Worm (Caenorhabditis elegans) whole organism, mixed stage, embryonic: Measurements from ENCODE around the gene Y46D2A.3.
A peak's percentile ranks its signal among the peaks of the same experiment; 100 is the strongest.

Source experiments
- M03D4.4 ChIP-seq: sonication (generic microtip); optimal IDR thresholded peaks from 2 replicates; lab custom pipeline; 2017; ENCODE audit warnings: mild to moderate bottlenecking, missing genetic modification characterization, missing compliant biosample characterization
- blmp-1 ChIP-seq: fragments of 150-350 bp; optimal IDR thresholded peaks from 2 replicates; lab custom pipeline; 2014; ENCODE audit warnings: missing biosample characterization, missing genetic modification characterization
- ceh-39 ChIP-seq: fragments of 150-350 bp; optimal IDR thresholded peaks from 2 replicates; lab custom pipeline; 2014; ENCODE audit warnings: missing biosample characterization, missing genetic modification characterization
- ceh-43 ChIP-seq: fragments of 200-800 bp; sonication (Bioruptor generic); optimal IDR thresholded peaks from 2 replicates; lab custom pipeline; 2018; ENCODE audit warnings: mild to moderate bottlenecking, missing genetic modification characterization, moderate library complexity, missing compliant biosample characterization
- ceh-83 ChIP-seq: fragments of 200-800 bp; sonication (Bioruptor generic); optimal IDR thresholded peaks from 2 replicates; lab custom pipeline; 2018; ENCODE audit warnings: mild to moderate bottlenecking, missing genetic modification characterization, missing compliant biosample characterization
- ces-1 ChIP-seq: fragments of 150-350 bp; optimal IDR thresholded peaks from 2 replicates; lab custom pipeline; 2014; ENCODE audit warnings: missing biosample characterization, missing genetic modification reagents, missing genetic modification characterization
- cnd-1 ChIP-seq: fragments of 200-800 bp; sonication (Bioruptor generic); optimal IDR thresholded peaks from 2 replicates; lab custom pipeline; 2018; ENCODE audit warnings: mild to moderate bottlenecking, missing genetic modification characterization, missing compliant biosample characterization
- drap-1 ChIP-seq: fragments of 200-800 bp; sonication (Bioruptor generic); optimal IDR thresholded peaks from 3 replicates; lab custom pipeline; 2018; ENCODE audit warnings: mild to moderate bottlenecking, missing genetic modification characterization, missing compliant biosample characterization
- elt-1 ChIP-seq: sonication (generic microtip); optimal IDR thresholded peaks from 2 replicates; lab custom pipeline; 2017; ENCODE audit warnings: missing genetic modification characterization, mild to moderate bottlenecking, missing compliant biosample characterization, antibody characterized with exemption, moderate library complexity, borderline replicate concordance; ENCODE audit not compliant: insufficient read depth
- flh-1 ChIP-seq: fragments of 200-800 bp; sonication (Bioruptor generic); optimal IDR thresholded peaks from 2 replicates; lab custom pipeline; 2018; ENCODE audit warnings: mild to moderate bottlenecking, missing genetic modification characterization, moderate library complexity, missing compliant biosample characterization
- ham-2 ChIP-seq: fragments of 200-800 bp; sonication (Bioruptor generic); optimal IDR thresholded peaks from 2 replicates; lab custom pipeline; 2018; ENCODE audit warnings: mild to moderate bottlenecking, missing genetic modification characterization, missing compliant biosample characterization
- hlh-1 ChIP-seq: fragments of 150-350 bp; optimal IDR thresholded peaks from 2 replicates; lab custom pipeline; 2014; ENCODE audit warnings: missing biosample characterization, missing genetic modification reagents, missing genetic modification characterization
- lin-13 ChIP-seq: fragments of 150-350 bp; optimal IDR thresholded peaks from 2 replicates; lab custom pipeline; 2014; ENCODE audit warnings: missing biosample characterization, missing genetic modification characterization
- lin-32 ChIP-seq: fragments of 200-800 bp; sonication (Bioruptor generic); optimal IDR thresholded peaks from 2 replicates; lab custom pipeline; 2018; ENCODE audit warnings: mild to moderate bottlenecking, missing genetic modification characterization, missing compliant biosample characterization
- lsy-2 ChIP-seq: fragments of 150-350 bp; optimal IDR thresholded peaks from 2 replicates; lab custom pipeline; 2014; ENCODE audit warnings: missing biosample characterization, missing genetic modification characterization
- mab-5 ChIP-seq: fragments of 150-350 bp; optimal IDR thresholded peaks from 2 replicates; lab custom pipeline; 2014; ENCODE audit warnings: missing biosample characterization, missing genetic modification characterization
- mep-1 ChIP-seq: fragments of 150-350 bp; optimal IDR thresholded peaks from 2 replicates; lab custom pipeline; 2017; ENCODE audit warnings: missing biosample characterization, missing genetic modification reagents, missing genetic modification characterization, inconsistent platforms
- mls-2 ChIP-seq: sonication (generic microtip); optimal IDR thresholded peaks from 2 replicates; lab custom pipeline; 2016; ENCODE audit warnings: mild to moderate bottlenecking, missing genetic modification characterization, moderate library complexity, missing compliant biosample characterization
- nhr-12 ChIP-seq: fragments of 150-350 bp; optimal IDR thresholded peaks from 2 replicates; lab custom pipeline; 2014; ENCODE audit warnings: missing biosample characterization, missing genetic modification characterization
- nhr-2 ChIP-seq: fragments of 150-350 bp; optimal IDR thresholded peaks from 2 replicates; lab custom pipeline; 2014; ENCODE audit warnings: missing biosample characterization, missing genetic modification characterization
- nhr-237 ChIP-seq: fragments of 150-350 bp; optimal IDR thresholded peaks from 2 replicates; lab custom pipeline; 2014; ENCODE audit warnings: missing biosample characterization, missing genetic modification characterization
- nhr-28 ChIP-seq: fragments of 150-350 bp; optimal IDR thresholded peaks from 2 replicates; lab custom pipeline; 2014; ENCODE audit warnings: missing biosample characterization, missing genetic modification characterization
- nhr-76 ChIP-seq: sonication (generic microtip); optimal IDR thresholded peaks from 2 replicates; lab custom pipeline; 2017; ENCODE audit warnings: missing biosample characterization, missing genetic modification characterization
- pha-4 ChIP-seq: fragments of 150-350 bp; optimal IDR thresholded peaks from 2 replicates; lab custom pipeline; 2018; ENCODE audit warnings: missing biosample characterization, missing genetic modification reagents, missing genetic modification characterization
- sem-2 ChIP-seq: fragments of 200-800 bp; sonication (Bioruptor generic); optimal IDR thresholded peaks from 2 replicates; lab custom pipeline; 2018; ENCODE audit warnings: mild to moderate bottlenecking, missing genetic modification characterization, missing compliant biosample characterization
- sptf-1 ChIP-seq: sonication (generic microtip); optimal IDR thresholded peaks from 2 replicates; lab custom pipeline; 2017; ENCODE audit warnings: mild to moderate bottlenecking, missing genetic modification characterization, moderate library complexity, missing compliant biosample characterization
- tbx-8 ChIP-seq: fragments of 200-800 bp; sonication (Bioruptor generic); optimal IDR thresholded peaks from 2 replicates; lab custom pipeline; 2018; ENCODE audit warnings: mild to moderate bottlenecking, missing genetic modification characterization, moderate library complexity, missing compliant biosample characterization
- unc-120 ChIP-seq: sonication (generic microtip); optimal IDR thresholded peaks from 2 replicates; lab custom pipeline; 2017; ENCODE audit warnings: missing genetic modification characterization, missing compliant biosample characterization; ENCODE audit not compliant: poor library complexity, severe bottlenecking
- unc-39 ChIP-seq: fragments of 150-350 bp; optimal IDR thresholded peaks from 2 replicates; lab custom pipeline; 2014; ENCODE audit warnings: missing biosample characterization, missing genetic modification characterization
- unc-62 ChIP-seq: fragments of 150-350 bp; optimal IDR thresholded peaks from 2 replicates; lab custom pipeline; 2014; ENCODE audit warnings: missing biosample characterization, missing genetic modification reagents, missing genetic modification characterization
- zip-8 ChIP-seq: fragments of 150-350 bp; optimal IDR thresholded peaks from 2 replicates; lab custom pipeline; 2014; ENCODE audit warnings: missing biosample characterization, missing genetic modification characterization
- ztf-11 ChIP-seq: fragments of 150-350 bp; optimal IDR thresholded peaks from 2 replicates; lab custom pipeline; 2014; ENCODE audit warnings: missing biosample characterization, missing genetic modification characterization

Gene Y46D2A.3

ce11 chrII:3322257-3322656, 4.7 kb downstream of the Y46D2A.3 start, which contains the start of gene Y46D2A.1:
Y46D2A.1 (plus strand) TSS chrII:3322557.
- TF ChIP-seq mab-5 (tag; lab: Kevin White, UChicago), result no peak
- no peak for TF ChIP-seq mep-1 (tag; lab: Kevin White, UChicago)

ce11 chrII:3318839-3319238, 8.2 kb downstream of the Y46D2A.3 start:
- TF ChIP-seq pha-4 (tag; lab: Kevin White, UChicago) (no peak), elt-1 (no peak), ham-2 (GFP tag; lab: Kevin White, UChicago) (no peak), ztf-11 (no peak), nhr-76 (tag; lab: Kevin White, UChicago) (no peak), cnd-1 (tag; lab: Kevin White, UChicago) (no peak), tbx-8 (no peak), ceh-43 (GFP tag; lab: Kevin White, UChicago) (no peak), lsy-2 (tag; lab: Kevin White, UChicago) (no peak), ces-1 (GFP tag; lab: Kevin White, UChicago) (no peak)

- TF ChIP-seq unc-39 (tag; lab: Kevin White, UChicago) (no peak), blmp-1 (tag; lab: Kevin White, UChicago) (no peak), lsy-2 (tag; lab: Kevin White, UChicago) (no peak), sptf-1 (tag; lab: Kevin White, UChicago) (no peak), ham-2 (GFP tag; lab: Kevin White, UChicago) (no peak), mls-2 (tag; lab: Kevin White, UChicago) (no peak), flh-1 (no peak)
- TF ChIP-seq, all 35 proteins: peak for 0
Measured at ce11 chrII:3313442-3313841, 13.6 kb downstream of the Y46D2A.3 start, which contains the start of gene F39E9.6. F39E9.6 (minus strand) TSS chrII:3313542.

- TF ChIP-seq unc-120 (tag; lab: Kevin White, UChicago) (peak; percentile 4), ham-2 (GFP tag; lab: Kevin White, UChicago) (no peak), lin-13 (tag; lab: Kevin White, UChicago) (no peak), sem-2 (GFP tag; lab: Kevin White, UChicago) (no peak), nhr-76 (tag; lab: Kevin White, UChicago) (no peak), unc-62 (GFP tag; lab: Kevin White, UChicago) (no peak), nhr-2 (tag; lab: Kevin White, UChicago) (no peak), ceh-39 (tag; lab: Kevin White, UChicago) (no peak), elt-1 (no peak), hlh-1 (peak; percentile 72), nhr-28 (tag; lab: Kevin White, UChicago) (no peak)
Measured at ce11 chrII:3310957-3311657, 15.9 kb downstream of the Y46D2A.3 start.

ce11 chrII:3309963-3310362, 17.0 kb downstream of the Y46D2A.3 start:
- TF ChIP-seq cnd-1 (tag; lab: Kevin White, UChicago) (peak; percentile 60), lin-32 (GFP tag; lab: Kevin White, UChicago) (peak; percentile 44), zip-8 (tag; lab: Kevin White, UChicago) (peak; percentile 80)
- TF ChIP-seq, all 35 proteins: peak for 3; not testable (repeated sequence) for 32

ce11 chrII:3303582-3303981, 23.4 kb downstream of the Y46D2A.3 start:
- TF ChIP-seq sptf-1 (tag; lab: Kevin White, UChicago) (no peak), pha-4 (tag; lab: Kevin White, UChicago) (peak; percentile 21), lin-32 (GFP tag; lab: Kevin White, UChicago) (no peak), nhr-76 (tag; lab: Kevin White, UChicago) (no peak), mep-1 (tag; lab: Kevin White, UChicago) (no peak), lsy-2 (tag; lab: Kevin White, UChicago) (no peak), ceh-83 (GFP tag; lab: Kevin White, UChicago) (no peak), ces-1 (GFP tag; lab: Kevin White, UChicago) (peak; percentile 45), unc-120 (tag; lab: Kevin White, UChicago) (no peak), unc-39 (tag; lab: Kevin White, UChicago) (no peak), M03D4.4 (tag; lab: Kevin White, UChicago) (no peak), drap-1 (no peak), nhr-237 (no peak), nhr-12 (tag; lab: Kevin White, UChicago) (no peak), blmp-1 (tag; lab: Kevin White, UChicago) (no peak), lin-13 (tag; lab: Kevin White, UChicago) (no peak)
- TF ChIP-seq, all 35 proteins: peak for 2
